Worm (Caenorhabditis elegans): Measurements from ENCODE around the gene trip-4.
A peak's percentile ranks its signal among the peaks of the same experiment; 100 is the strongest.

Gene trip-4

DNA sequence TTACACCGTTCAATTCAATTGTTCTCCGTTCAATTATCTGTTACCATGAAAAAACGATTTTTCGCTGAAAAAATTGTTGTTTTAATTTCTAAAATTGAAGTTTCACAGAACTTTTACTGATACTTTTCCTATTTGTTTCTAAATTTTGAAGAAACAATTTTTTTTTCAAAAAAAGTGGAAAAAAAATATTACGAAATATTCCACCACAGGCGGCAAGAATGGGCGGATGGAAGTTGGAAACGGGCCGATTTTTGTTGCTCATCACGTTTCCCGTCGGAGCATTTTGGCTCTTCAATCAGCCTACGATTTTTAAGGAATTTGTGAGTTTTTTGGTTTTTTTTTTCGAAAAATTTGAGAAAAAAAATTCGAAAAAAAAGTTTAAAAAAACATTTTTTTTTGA lies 1.4 kb upstream of the trip-4 start, which contains the start of gene Y53F4B.14:
Gene Y53F4B.14 (plus strand): TSS at position 210 of the 400 bp plus-strand sequence.
- TF ChIP-seq dao-5 (tag; optimal IDR thresholded peaks at IDR 0.05), result no peak
- no peak for TF ChIP-seq W03F9.2 (tag; optimal IDR thresholded peaks at IDR 0.05)
- no peak for TF ChIP-seq him-1 (tag; optimal IDR thresholded peaks at IDR 0.05)

DNA sequence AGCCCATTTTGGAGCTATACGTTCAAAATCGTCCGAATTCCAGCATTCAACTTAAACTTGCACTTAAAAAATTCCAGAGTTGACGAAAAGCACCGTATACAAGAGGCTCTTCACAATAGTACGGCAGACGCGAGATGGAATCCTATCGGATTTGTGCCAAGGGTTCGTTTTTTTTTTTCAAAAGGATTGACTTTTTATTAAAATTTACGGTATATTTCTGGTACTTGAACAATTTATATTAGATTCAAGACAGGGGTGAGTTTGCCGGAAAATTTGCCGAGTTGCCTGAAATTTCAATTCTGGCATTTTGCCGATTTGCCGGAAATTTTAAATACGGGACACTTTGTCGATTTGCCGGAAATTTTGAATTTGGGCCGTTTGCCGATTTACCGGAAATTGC lies 3.1 kb downstream of the trip-4 start:
- TF ChIP-seq W03F9.2 (tag; optimal IDR thresholded peaks at IDR 0.05) (no peak), him-1 (tag; optimal IDR thresholded peaks at IDR 0.05) (no peak), dao-5 (tag; optimal IDR thresholded peaks at IDR 0.05) (no peak)

DNA sequence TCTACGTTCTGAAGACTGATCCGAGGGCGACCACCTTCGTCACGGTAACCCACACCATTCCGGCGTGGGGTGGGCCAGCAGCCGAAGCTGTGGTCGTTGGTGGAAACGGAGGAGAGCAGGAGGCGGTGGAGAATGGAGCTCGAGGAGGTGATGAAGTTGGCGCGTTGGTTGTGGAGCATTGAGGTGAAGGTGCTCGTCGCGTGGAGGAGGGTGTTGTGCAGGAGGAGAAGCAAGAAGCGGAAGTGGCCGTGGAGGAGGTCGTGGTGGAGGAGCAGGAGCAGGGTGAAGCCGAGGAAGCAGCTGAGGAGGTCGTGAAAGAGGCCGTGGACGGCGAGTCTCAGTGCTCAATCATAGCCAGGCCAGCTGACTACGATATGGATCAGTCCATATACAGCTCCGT lies 19.1 kb downstream of the trip-4 start, which contains the start of gene Y53F4B.17:
Gene Y53F4B.17 (plus strand): TSS at position 375 of the 400 bp plus-strand sequence.
- TF ChIP-seq W03F9.2 (tag; optimal IDR thresholded peaks at IDR 0.05) (no peak), dao-5 (tag; optimal IDR thresholded peaks at IDR 0.05) (no peak), him-1 (tag; optimal IDR thresholded peaks at IDR 0.05) (no peak)

DNA sequence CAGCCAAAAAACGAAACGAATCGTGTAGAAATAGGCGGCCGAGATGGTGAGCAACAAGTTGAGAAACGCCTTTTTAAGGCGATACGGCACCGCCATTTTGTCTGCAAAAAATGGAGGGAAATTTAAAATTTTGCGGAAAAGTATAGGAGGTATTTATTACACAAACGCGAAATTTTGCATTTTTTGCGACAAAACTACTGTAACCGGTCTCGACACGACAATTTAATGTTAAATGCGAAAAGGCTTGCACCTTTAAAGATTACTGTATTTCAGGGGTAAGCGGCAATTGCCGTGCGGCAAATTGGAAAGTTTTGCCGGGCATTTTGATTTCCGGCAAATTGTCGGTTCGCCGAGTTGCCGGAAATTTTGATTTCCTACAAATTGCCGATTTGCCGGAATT lies 32.4 kb downstream of the trip-4 start, which contains the start of gene Y53F4B.18:
Gene Y53F4B.18 (minus strand): TSS at position 101 of the 400 bp plus-strand sequence.
- TF ChIP-seq dao-5 (tag; optimal IDR thresholded peaks at IDR 0.05) (no peak), W03F9.2 (tag; optimal IDR thresholded peaks at IDR 0.05) (no peak), him-1 (tag; optimal IDR thresholded peaks at IDR 0.05) (no peak)

DNA sequence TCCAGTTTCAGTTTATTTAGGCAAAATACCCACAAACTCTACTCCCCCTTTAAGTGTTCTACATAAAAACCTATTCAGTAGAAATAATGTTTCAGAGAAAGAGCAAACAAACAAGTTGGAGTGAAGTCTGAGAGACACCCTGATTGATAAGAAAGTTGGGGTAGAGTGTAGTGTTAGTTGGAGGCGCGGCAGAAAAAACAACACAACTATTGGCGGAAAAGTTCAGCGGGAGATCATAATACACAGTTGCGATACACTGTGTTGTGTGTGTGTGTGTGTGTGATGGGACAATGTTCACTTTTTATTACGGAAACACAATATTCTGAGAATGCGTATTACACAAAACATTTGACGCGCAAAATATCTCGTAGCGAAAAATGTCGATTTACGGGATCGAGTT lies 35.6 kb downstream of the trip-4 start:
- TF ChIP-seq him-1 (tag; optimal IDR thresholded peaks at IDR 0.05), result no peak

DNA sequence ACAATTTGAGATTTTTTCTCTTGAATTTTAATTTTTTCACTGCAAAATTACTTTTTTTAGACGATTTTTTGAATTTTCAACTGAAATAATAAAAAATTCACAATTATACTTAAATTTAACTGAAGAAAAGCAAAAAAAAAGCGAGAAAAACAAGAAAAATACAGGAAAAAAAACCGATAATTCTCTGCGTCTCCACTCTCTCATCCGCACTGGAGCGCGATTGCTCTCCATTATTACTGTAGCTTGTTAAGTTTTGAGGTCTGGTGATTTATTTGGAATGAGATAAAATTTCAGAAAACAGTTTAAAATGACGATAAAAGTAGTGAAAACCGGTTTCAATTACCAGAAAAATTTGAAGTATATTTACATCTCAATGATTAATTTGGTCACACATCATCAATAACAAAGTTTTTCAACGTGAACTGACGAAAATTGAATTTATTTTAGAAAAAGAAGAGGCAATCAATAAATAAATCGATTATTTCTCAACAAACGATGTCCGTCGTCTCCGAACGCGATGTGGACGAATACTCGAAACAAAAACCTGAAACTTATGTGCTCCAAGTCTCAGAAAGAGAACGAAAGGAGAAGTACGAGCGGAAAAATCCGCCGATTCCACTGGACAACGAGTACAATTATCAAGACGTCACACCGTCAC lies 37.7 kb downstream of the trip-4 start, which contains the start of gene Y53F4B.19:
Gene Y53F4B.19 (plus strand): TSS at position 157 of the 658 bp plus-strand sequence.
- TF ChIP-seq dao-5 (tag; optimal IDR thresholded peaks at IDR 0.05) (no peak), him-1 (tag; optimal IDR thresholded peaks at IDR 0.05) (no peak), W03F9.2 (tag; optimal IDR thresholded peaks at IDR 0.05) (peak; percentile 29)

DNA sequence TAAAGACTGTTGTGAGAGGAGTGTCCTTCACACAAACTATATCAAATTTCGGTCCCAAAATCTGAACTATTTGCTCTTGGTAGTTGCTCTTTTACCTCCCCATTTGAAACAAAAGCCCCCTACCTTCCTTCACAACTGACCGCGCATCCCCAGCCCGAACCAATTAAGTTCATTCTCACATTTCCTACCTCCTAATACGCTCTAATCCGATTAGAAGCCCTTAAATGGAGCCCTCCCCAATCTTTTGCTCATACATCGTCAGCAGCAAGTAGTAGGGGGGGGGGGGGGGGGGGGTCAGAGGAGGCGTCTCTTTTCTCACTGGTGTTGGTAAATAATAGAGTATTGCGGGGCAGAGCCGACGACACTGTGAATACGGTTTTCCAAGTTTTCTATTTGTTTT lies 41.3 kb downstream of the trip-4 start:
- TF ChIP-seq dao-5 (tag; optimal IDR thresholded peaks at IDR 0.05) (no peak), him-1 (tag; optimal IDR thresholded peaks at IDR 0.05) (no peak), W03F9.2 (tag; optimal IDR thresholded peaks at IDR 0.05) (no peak)

DNA sequence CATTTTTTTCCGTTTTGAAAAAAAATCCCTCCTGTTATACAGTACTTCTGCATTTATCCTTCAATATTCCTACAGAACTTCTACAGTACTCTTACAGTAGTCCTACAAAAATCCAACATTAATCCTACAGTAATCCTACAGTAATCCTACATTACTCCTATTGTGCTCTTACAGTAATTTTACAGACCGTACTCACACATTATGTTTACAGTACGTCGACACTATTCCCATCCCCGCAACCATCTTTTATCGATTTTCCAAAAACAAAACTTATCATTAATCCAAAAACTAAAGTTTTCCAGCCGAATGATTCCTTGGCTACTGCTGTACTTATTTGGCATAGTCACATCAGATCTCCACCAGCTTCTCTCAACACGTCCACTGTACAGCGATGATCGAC lies 45.0 kb downstream of the trip-4 start, which contains the start of gene Y53F4B.20:
Gene Y53F4B.20 (plus strand): TSS at position 301 of the 400 bp plus-strand sequence.
- TF ChIP-seq dao-5 (tag; optimal IDR thresholded peaks at IDR 0.05), result no peak

DNA sequence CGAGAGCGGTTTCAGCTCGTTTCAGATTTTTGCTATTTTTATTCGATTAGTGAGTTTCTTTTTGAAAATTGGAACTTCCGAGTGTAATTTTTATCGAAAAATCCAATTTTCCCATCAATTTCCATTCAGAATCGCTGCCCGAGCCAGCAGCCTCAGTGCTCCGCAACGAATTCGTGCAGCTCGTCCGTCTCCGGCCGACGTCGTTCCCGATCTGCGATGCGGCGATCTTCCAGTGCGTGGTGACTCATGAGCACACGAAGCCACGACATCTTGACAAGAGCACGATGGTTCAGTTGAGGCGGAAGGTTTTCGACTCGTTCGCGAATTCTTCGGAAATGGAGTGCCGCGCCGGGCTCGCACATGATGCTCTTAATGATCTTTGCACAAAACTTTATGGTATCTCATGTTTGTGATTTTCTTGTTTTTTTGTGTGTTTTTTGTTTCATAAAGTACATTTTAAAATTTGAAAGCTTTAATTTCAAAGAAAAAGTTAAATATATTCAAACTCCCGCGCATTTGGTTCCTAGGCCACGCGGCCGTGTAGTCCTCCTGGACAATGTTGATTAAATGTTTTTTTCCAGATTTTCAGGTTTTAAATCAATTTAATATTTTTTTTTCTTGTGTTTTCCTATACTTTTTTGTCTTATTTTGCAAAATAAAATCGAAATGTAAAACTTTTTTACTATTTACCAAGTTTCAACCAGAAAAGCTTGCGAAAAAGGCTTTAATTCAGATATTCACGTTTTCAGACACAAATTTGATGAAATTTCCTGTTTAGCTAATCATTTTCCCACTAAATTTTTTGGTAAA lies 50.1 kb downstream of the trip-4 start:
- TF ChIP-seq dao-5 (tag; optimal IDR thresholded peaks at IDR 0.05), result no peak
- TF ChIP-seq W03F9.2 (tag; optimal IDR thresholded peaks at IDR 0.05), result no peak
- TF ChIP-seq him-1 (tag; optimal IDR thresholded peaks at IDR 0.05), result no peak

DNA sequence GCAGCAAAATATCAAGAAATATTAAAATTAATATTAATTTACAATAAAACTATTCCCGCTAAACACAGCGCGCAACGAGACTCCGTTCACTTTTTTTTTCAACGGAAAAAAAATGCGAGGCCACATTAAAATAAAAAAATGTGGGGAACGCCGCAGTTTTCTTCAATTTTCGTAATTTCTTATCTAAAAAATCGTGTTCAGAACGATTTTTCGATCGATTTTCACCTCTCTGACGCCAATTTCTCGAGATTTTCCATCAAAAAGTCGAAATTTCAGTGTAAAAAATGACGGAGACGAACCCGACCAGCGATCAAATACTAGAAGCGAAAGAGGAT lies 50.7 kb downstream of the trip-4 start, which contains the start of gene Y53F4B.21:
Gene Y53F4B.21 (plus strand): TSS at position 285 of the 335 bp plus-strand sequence.
- TF ChIP-seq W03F9.2 (tag; optimal IDR thresholded peaks at IDR 0.05) (no peak), dao-5 (tag; optimal IDR thresholded peaks at IDR 0.05) (no peak), him-1 (tag; optimal IDR thresholded peaks at IDR 0.05) (no peak)

Data from whole organism, L4/young adult.